In genomic region chrV:9503152-9503817, ce11 we compare ENCODE assay signal across 2 worm cellular contexts.
TF ChIP-seq lines count a peak whose summit lies in the region.

No protein-coding gene starts in this region.

TF ChIP-seq in whole organism, L1 larva, 84 proteins besides CTCF, POLR2A, EP300 and RAD21 (continued from another document):
- TF ChIP-seq dpl-1 (GFP tag; optimal IDR thresholded peaks at IDR 0.05; lab: Kevin White, UChicago) (peak; percentile 12 to 51 (median 49)), sup-37 (GFP tag; optimal IDR thresholded peaks at IDR 0.05; lab: Kevin White, UChicago) (no peak), lir-3 (tag; optimal IDR thresholded peaks at IDR 0.05; lab: Kevin White, UChicago; ENCODE audit: poor library complexity) (peak; percentile 35), pqm-1 (tag; optimal IDR thresholded peaks at IDR 0.05; lab: Kevin White, UChicago) (no peak), blmp-1 (tag; optimal IDR thresholded peaks at IDR 0.05; lab: Kevin White, UChicago) (peak; percentile 1), hlh-4 (tag; optimal IDR thresholded peaks at IDR 0.05; lab: Kevin White, UChicago) (no peak), fkh-8 (tag; optimal IDR thresholded peaks at IDR 0.05; lab: Kevin White, UChicago) (peak; percentile 68), zag-1 (tag; optimal IDR thresholded peaks at IDR 0.05; lab: Kevin White, UChicago) (no peak), nhr-47 (tag; optimal IDR thresholded peaks at IDR 0.05; lab: Kevin White, UChicago) (peak; percentile 87), isw-1 (GFP tag; IDR thresholded peaks at IDR 0.05; lab: Robert Waterston, UW) (peak; percentile 46), F16B12.6 (tag; optimal IDR thresholded peaks at IDR 0.05; lab: Kevin White, UChicago) (peak; percentile 6), elt-3 (tag; optimal IDR thresholded peaks at IDR 0.05; lab: Kevin White, UChicago) (peak in 2 of 6 experiments; percentile 18 to 45)
TF ChIP-seq in whole organism, L1 larva: peak in this region for 51.

TF ChIP-seq in whole organism, young adult, 124 proteins besides CTCF, POLR2A, EP300 and RAD21 (continued from another document):
- 0 out of 2 replicates have a peak, but pooled peaks have one; percentile 22 for TF ChIP-seq ztf-25 (GFP tag; IDR thresholded peaks at IDR 0.05; lab: Robert Waterston, UW)
- no peak for TF ChIP-seq xnd-1 (tag; optimal IDR thresholded peaks at IDR 0.05; lab: Kevin White, UChicago)
- no peak for TF ChIP-seq ceh-91 (GFP tag; IDR thresholded peaks at IDR 0.05; lab: Robert Waterston, UW)
- TF ChIP-seq lsl-1 (GFP tag; optimal IDR thresholded peaks at IDR 0.05; lab: Kevin White, UChicago): peak; percentile 16
- no peak for TF ChIP-seq attf-6 (GFP tag; IDR thresholded peaks at IDR 0.05; lab: Robert Waterston, UW)
- TF ChIP-seq tbx-9 (tag; optimal IDR thresholded peaks at IDR 0.05; lab: Kevin White, UChicago; ENCODE audit: borderline replicate concordance): no peak
- no peak for TF ChIP-seq nfya-2 (GFP tag; IDR thresholded peaks at IDR 0.05; lab: Robert Waterston, UW)
- peak; percentile 20 for TF ChIP-seq sdz-38 (tag; optimal IDR thresholded peaks at IDR 0.05; lab: Kevin White, UChicago)
- peak; percentile 90 for TF ChIP-seq egl-44 (GFP tag; IDR thresholded peaks at IDR 0.05; lab: Robert Waterston, UW)
- TF ChIP-seq madf-10 (tag; optimal IDR thresholded peaks at IDR 0.05; lab: Kevin White, UChicago): peak; percentile 41
- no peak for TF ChIP-seq unc-62 (GFP tag; optimal IDR thresholded peaks at IDR 0.05; lab: Kevin White, UChicago)
- TF ChIP-seq rpc-1 (optimal IDR thresholded peaks at IDR 0.05; lab: Kevin White, UChicago): peak; percentile 81
- peak; percentile 74 for TF ChIP-seq rpc-1 (tag; optimal IDR thresholded peaks at IDR 0.05; lab: Kevin White, UChicago)
- no peak for TF ChIP-seq B0019.2 (GFP tag; conservative IDR thresholded peaks at IDR 0.05; lab: Robert Waterston, UW)
- peak; percentile 73 for TF ChIP-seq snpc-3.4 (tag; optimal IDR thresholded peaks at IDR 0.05; lab: Kevin White, UChicago)
- no peak for TF ChIP-seq unc-130 (GFP tag; optimal IDR thresholded peaks at IDR 0.05; lab: Kevin White, UChicago)
- TF ChIP-seq Y95B8A.8 (GFP tag; IDR thresholded peaks at IDR 0.05; lab: Robert Waterston, UW): no peak
- TF ChIP-seq zfh-2 (GFP tag; conservative IDR thresholded peaks at IDR 0.05; lab: Robert Waterston, UW): no peak
- peak; percentile 27 for TF ChIP-seq athp-1 (tag; optimal IDR thresholded peaks at IDR 0.05; lab: Kevin White, UChicago)
- TF ChIP-seq madf-3 (GFP tag; IDR thresholded peaks at IDR 0.05; lab: Robert Waterston, UW): no peak
- TF ChIP-seq F57C9.4 (tag; optimal IDR thresholded peaks at IDR 0.05; lab: Kevin White, UChicago): no peak
- TF ChIP-seq nfyb-1 (GFP tag; IDR thresholded peaks at IDR 0.05; lab: Robert Waterston, UW): peak; percentile 89
- TF ChIP-seq snpc-4 (GFP tag; optimal IDR thresholded peaks at IDR 0.05; lab: Kevin White, UChicago): peak; percentile 82
- TF ChIP-seq snpc-4 (tag; optimal IDR thresholded peaks at IDR 0.05; lab: Kevin White, UChicago): peak; percentile 89 to 95 (median 92)
- peak; percentile 12 for TF ChIP-seq lsy-27 (tag; optimal IDR thresholded peaks at IDR 0.05; lab: Kevin White, UChicago; ENCODE audit: borderline replicate concordance, insufficient read depth)
